Fruit fly (Drosophila melanogaster) whole organism, embryonic: ENCODE results near the gene CG3040.
A peak's percentile ranks its signal among the peaks of the same experiment; 100 is the strongest.

ENCODE experiments used
- CG10654 ChIP-seq: fragments of 200-800 bp; sonication (Bioruptor generic); optimal IDR thresholded peaks from 2 replicates; lab custom pipeline; 2016; ENCODE audit warnings: missing biosample characterization, missing genetic modification characterization
- CG15479 ChIP-seq: fragments of 200-800 bp; sonication (Bioruptor generic); optimal IDR thresholded peaks from 3 replicates; lab custom pipeline; 2019; ENCODE audit warnings: missing biosample characterization, mild to moderate bottlenecking, missing genetic modification characterization, moderate library complexity
- CG2120 ChIP-seq: fragments of 200-800 bp; sonication (Bioruptor generic); optimal IDR thresholded peaks from 3 replicates; lab custom pipeline; 2016; ENCODE audit warnings: missing biosample characterization, missing genetic modification characterization
- CG32532 ChIP-seq: fragments of 200-800 bp; sonication (Bioruptor generic); IDR thresholded peaks from 2 replicates; pipeline ENCODE4 v1.3.6; 2022; ENCODE audit warnings: missing biosample characterization, missing genetic modification characterization
- Deaf1 ChIP-seq: fragments of 200-800 bp; optimal IDR thresholded peaks from 3 replicates; lab custom pipeline; 2019; ENCODE audit warnings: missing biosample characterization, mild to moderate bottlenecking, missing genetic modification characterization, moderate library complexity
- Hmr ChIP-seq: fragments of 200-800 bp; sonication (Bioruptor generic); optimal IDR thresholded peaks from 3 replicates; lab custom pipeline; 2017; ENCODE audit warnings: mild to moderate bottlenecking, missing biosample characterization, missing genetic modification reagents, missing genetic modification characterization
- Lim3 ChIP-seq: fragments of 200-800 bp; sonication (Bioruptor generic); IDR thresholded peaks from 2 replicates; pipeline ENCODE4 v1.3.6; 2022; ENCODE audit warnings: missing biosample characterization, missing genetic modification characterization
- az2 ChIP-seq: fragments of 200-800 bp; sonication (Bioruptor generic); optimal IDR thresholded peaks from 3 replicates; lab custom pipeline; 2016; ENCODE audit warnings: missing biosample characterization, missing genetic modification characterization
- sim ChIP-seq: fragments of 200-800 bp; sonication (Bioruptor generic); IDR thresholded peaks from 2 replicates; pipeline ENCODE4 v1.3.6; 2022; ENCODE audit warnings: missing biosample characterization, missing genetic modification characterization
- usp ChIP-seq: fragments of >200 bp; optimal IDR thresholded peaks from 2 replicates; lab custom pipeline; 2017; ENCODE audit warnings: missing biosample characterization, missing genetic modification characterization

dm6 chrX:6996965-6997652 is 23.9 kb upstream of the CG3040 start:
- TF ChIP-seq CG10654 (GFP tag; lab: Kevin White, UChicago) (no peak), usp (GFP tag; lab: Kevin White, UChicago) (no peak), Hmr (GFP tag; lab: Kevin White, UChicago) (no peak), CG2120 (GFP tag; lab: Kevin White, UChicago) (no peak), az2 (GFP tag; lab: Kevin White, UChicago) (no peak), Lim3 (no peak), Deaf1 (peak; percentile 70), sim (GFP tag; lab: Robert Waterston, UW) (no peak), CG15479 (GFP tag; lab: Kevin White, UChicago) (peak; percentile 72), CG32532 (GFP tag; lab: Robert Waterston, UW) (no peak)
